Worm (Caenorhabditis elegans): ENCODE data around the gene oac-50.

ce11 chrV:9112467-9112866 lies 39.1 kb upstream of the oac-50 start, which contains the start of gene F21C10.7:
- TF ChIP-seq lsy-2 (tag; optimal IDR thresholded peaks at IDR 0.05) (no peak), ceh-82 (tag; optimal IDR thresholded peaks at IDR 0.05) (no peak), rnt-1 (tag; optimal IDR thresholded peaks at IDR 0.05) (no peak), nhr-76 (tag; optimal IDR thresholded peaks at IDR 0.05) (no peak), pag-3 (tag; optimal IDR thresholded peaks at IDR 0.05; ENCODE audit: borderline replicate concordance, insufficient read depth) (no peak), ama-1 (optimal IDR thresholded peaks at IDR 0.05) (no peak), fos-1 (tag; optimal IDR thresholded peaks at IDR 0.05) (no peak), aly-2 (tag; optimal IDR thresholded peaks at IDR 0.05) (no peak), snpc-4 (tag; optimal IDR thresholded peaks at IDR 0.05) (no peak), snu-23 (GFP tag; optimal IDR thresholded peaks at IDR 0.05) (no peak), pqm-1 (tag; optimal IDR thresholded peaks at IDR 0.05) (no peak)
